Fruit fly (Drosophila melanogaster) whole organism, pupa: ENCODE data around the gene heph.

ENCODE experiments used
- CG10348 ChIP-seq: fragments of 200-800 bp; sonication (Bioruptor generic); IDR thresholded peaks from 2 replicates; pipeline ENCODE4 v1.3.6; 2022; ENCODE audit warnings: missing biosample characterization, missing genetic modification characterization
- CG12605 ChIP-seq: fragments of 200-800 bp; sonication (Bioruptor generic); IDR thresholded peaks from 2 replicates; pipeline ENCODE4 v1.3.6; 2022; ENCODE audit warnings: missing biosample characterization, missing genetic modification characterization
- CG13204 ChIP-seq: fragments of 200-800 bp; sonication (Bioruptor generic); optimal IDR thresholded peaks from 2 replicates; lab custom pipeline; 2018; ENCODE audit warnings: missing biosample characterization, mild to moderate bottlenecking, missing genetic modification characterization, moderate library complexity
- CG14655 ChIP-seq: fragments of 200-800 bp; sonication (Bioruptor generic); optimal IDR thresholded peaks from 3 replicates; lab custom pipeline; 2017; ENCODE audit warnings: mild to moderate bottlenecking, missing biosample characterization, missing genetic modification reagents, missing genetic modification characterization
- CG15710 ChIP-seq: fragments of 200-800 bp; sonication (Bioruptor generic); optimal IDR thresholded peaks from 2 replicates; lab custom pipeline; 2018; ENCODE audit warnings: missing biosample characterization, mild to moderate bottlenecking, missing genetic modification characterization, moderate library complexity
- CG17806 ChIP-seq: fragments of 200-800 bp; sonication (Bioruptor generic); optimal IDR thresholded peaks from 2 replicates; lab custom pipeline; 2018; ENCODE audit warnings: missing biosample characterization, mild to moderate bottlenecking, missing genetic modification characterization, moderate library complexity
- CG32121 ChIP-seq: fragments of 200-800 bp; sonication (Bioruptor generic); IDR thresholded peaks from 2 replicates; pipeline ENCODE4 v1.3.6; 2022; ENCODE audit warnings: missing biosample characterization, missing genetic modification characterization
- CG34367 ChIP-seq: fragments of 200-800 bp; sonication (Bioruptor generic); optimal IDR thresholded peaks from 2 replicates; lab custom pipeline; 2018; ENCODE audit warnings: missing biosample characterization, mild to moderate bottlenecking, missing genetic modification characterization
- CG4496 ChIP-seq: fragments of 200-800 bp; sonication (Bioruptor generic); IDR thresholded peaks from 3 replicates; pipeline ENCODE4 v1.3.6; 2022; ENCODE audit warnings: missing biosample characterization, missing genetic modification characterization
- CG8159 ChIP-seq: fragments of 200-800 bp; sonication (Bioruptor generic); optimal IDR thresholded peaks from 3 replicates; lab custom pipeline; 2018; ENCODE audit warnings: missing biosample characterization, mild to moderate bottlenecking, missing genetic modification characterization, moderate library complexity
- CG8301 ChIP-seq: fragments of 200-800 bp; sonication (Bioruptor generic); optimal IDR thresholded peaks from 2 replicates; lab custom pipeline; 2018; ENCODE audit warnings: missing biosample characterization, mild to moderate bottlenecking, missing genetic modification characterization
- CG9948 ChIP-seq: fragments of 200-800 bp; sonication (Bioruptor generic); optimal IDR thresholded peaks from 2 replicates; lab custom pipeline; 2018; ENCODE audit warnings: missing biosample characterization, mild to moderate bottlenecking, missing genetic modification characterization, moderate library complexity
- D1 ChIP-seq: fragments of 200-800 bp; sonication (Bioruptor generic); optimal IDR thresholded peaks from 2 replicates; lab custom pipeline; 2018; ENCODE audit warnings: missing biosample characterization, mild to moderate bottlenecking, missing genetic modification characterization, moderate library complexity
- EcR ChIP-seq: fragments of 200-800 bp; sonication (Bioruptor generic); optimal IDR thresholded peaks from 3 replicates; lab custom pipeline; 2019; ENCODE audit warnings: missing biosample characterization, missing genetic modification characterization, mild to moderate bottlenecking, moderate library complexity, missing genetic modification reagents
- Ets98B ChIP-seq: fragments of 200-800 bp; sonication (Bioruptor generic); IDR thresholded peaks from 2 replicates; pipeline ENCODE4 v1.3.6; 2022; ENCODE audit warnings: missing biosample characterization, missing genetic modification characterization
- Pif1B ChIP-seq: fragments of 200-800 bp; sonication (Bioruptor generic); optimal IDR thresholded peaks from 3 replicates; lab custom pipeline; 2016; ENCODE audit warnings: missing biosample characterization, missing genetic modification characterization
- Snoo ChIP-seq: fragments of 200-800 bp; sonication (Bioruptor generic); optimal IDR thresholded peaks from 3 replicates; lab custom pipeline; 2017; ENCODE audit warnings: missing biosample characterization, mild to moderate bottlenecking, missing genetic modification characterization, inconsistent platforms
- fd96Ca ChIP-seq: fragments of 200-800 bp; sonication (Bioruptor generic); IDR thresholded peaks from 3 replicates; pipeline ENCODE4 v1.3.6; 2022; ENCODE audit warnings: missing biosample characterization, missing genetic modification characterization
- gl ChIP-seq: fragments of 200-800 bp; sonication (Bioruptor generic); optimal IDR thresholded peaks from 2 replicates; lab custom pipeline; 2018; ENCODE audit warnings: missing biosample characterization, mild to moderate bottlenecking, missing genetic modification characterization
- rn ChIP-seq: fragments of 200-800 bp; sonication (Bioruptor generic); IDR thresholded peaks from 2 replicates; pipeline ENCODE4 v1.3.6; 2022; ENCODE audit warnings: missing biosample characterization, missing genetic modification characterization

Gene heph

DNA sequence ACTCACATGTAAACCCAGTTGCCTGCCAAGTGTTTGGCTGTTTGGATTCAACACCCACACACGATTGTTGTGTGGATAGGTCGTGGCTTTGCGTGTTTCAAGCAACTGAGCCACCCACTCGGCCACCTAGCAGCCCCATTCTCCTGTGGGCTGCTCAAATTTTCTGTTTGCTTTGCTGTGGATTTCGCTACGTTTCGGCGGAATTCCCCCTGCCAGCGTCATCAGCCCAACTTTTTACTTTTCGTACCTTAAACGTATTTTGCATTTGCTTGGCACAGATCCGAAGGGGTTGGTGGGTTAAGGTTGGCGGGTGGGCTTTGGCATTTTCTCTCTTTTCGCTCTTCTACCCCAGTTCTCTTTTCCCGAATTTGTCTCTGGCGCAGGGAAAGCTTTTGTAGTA is 192.9 kb downstream of the heph start:
- TF ChIP-seq EcR (GFP tag; lab: Kevin White, UChicago) = no peak
- no peak for TF ChIP-seq CG17806 (tag; lab: Kevin White, UChicago)
- TF ChIP-seq CG4496 (GFP tag; lab: Robert Waterston, UW) = no peak
- TF ChIP-seq CG10348 (GFP tag; lab: Robert Waterston, UW) = no peak
- no peak for TF ChIP-seq Ets98B (GFP tag; lab: Robert Waterston, UW)
- TF ChIP-seq CG32121 (GFP tag; lab: Robert Waterston, UW) = no peak
- TF ChIP-seq CG15710 (tag; lab: Kevin White, UChicago) = no peak
- TF ChIP-seq rn = no peak
- no peak for TF ChIP-seq D1 (tag; lab: Kevin White, UChicago)

DNA sequence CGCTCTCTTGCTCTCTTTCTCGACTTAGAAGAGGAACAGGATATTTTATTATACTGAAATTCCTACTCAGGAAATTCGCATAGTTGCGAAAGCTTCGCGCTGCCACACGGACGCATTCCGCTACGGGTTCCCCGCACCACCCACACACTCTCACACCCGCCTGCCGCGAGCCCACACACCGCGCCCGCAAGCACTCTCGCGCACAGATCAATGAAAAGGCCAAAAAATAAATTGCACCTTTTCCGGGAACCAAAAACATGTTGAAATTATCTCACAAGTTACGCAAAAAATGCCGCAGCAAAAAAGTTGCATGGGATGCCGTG is 202.4 kb downstream of the heph start:
- TF ChIP-seq CG14655 (GFP tag; lab: Kevin White, UChicago) = no peak
- TF ChIP-seq Snoo (tag; lab: Kevin White, UChicago) = no peak
- no peak for TF ChIP-seq CG17806 (tag; lab: Kevin White, UChicago)
- no peak for TF ChIP-seq CG4496 (GFP tag; lab: Robert Waterston, UW)
- no peak for TF ChIP-seq CG9948 (tag; lab: Kevin White, UChicago)
- no peak for TF ChIP-seq gl (tag; lab: Kevin White, UChicago)
- TF ChIP-seq D1 (tag; lab: Kevin White, UChicago) = no peak
- no peak for TF ChIP-seq CG12605
- no peak for TF ChIP-seq CG10348 (GFP tag; lab: Robert Waterston, UW)
- no peak for TF ChIP-seq rn
- no peak for TF ChIP-seq CG34367 (tag; lab: Kevin White, UChicago)
- TF ChIP-seq CG8301 = no peak
- no peak for TF ChIP-seq Pif1B (GFP tag; lab: Kevin White, UChicago)
- no peak for TF ChIP-seq fd96Ca (GFP tag; lab: Robert Waterston, UW)
- no peak for TF ChIP-seq CG8159 (tag; lab: Kevin White, UChicago)

DNA sequence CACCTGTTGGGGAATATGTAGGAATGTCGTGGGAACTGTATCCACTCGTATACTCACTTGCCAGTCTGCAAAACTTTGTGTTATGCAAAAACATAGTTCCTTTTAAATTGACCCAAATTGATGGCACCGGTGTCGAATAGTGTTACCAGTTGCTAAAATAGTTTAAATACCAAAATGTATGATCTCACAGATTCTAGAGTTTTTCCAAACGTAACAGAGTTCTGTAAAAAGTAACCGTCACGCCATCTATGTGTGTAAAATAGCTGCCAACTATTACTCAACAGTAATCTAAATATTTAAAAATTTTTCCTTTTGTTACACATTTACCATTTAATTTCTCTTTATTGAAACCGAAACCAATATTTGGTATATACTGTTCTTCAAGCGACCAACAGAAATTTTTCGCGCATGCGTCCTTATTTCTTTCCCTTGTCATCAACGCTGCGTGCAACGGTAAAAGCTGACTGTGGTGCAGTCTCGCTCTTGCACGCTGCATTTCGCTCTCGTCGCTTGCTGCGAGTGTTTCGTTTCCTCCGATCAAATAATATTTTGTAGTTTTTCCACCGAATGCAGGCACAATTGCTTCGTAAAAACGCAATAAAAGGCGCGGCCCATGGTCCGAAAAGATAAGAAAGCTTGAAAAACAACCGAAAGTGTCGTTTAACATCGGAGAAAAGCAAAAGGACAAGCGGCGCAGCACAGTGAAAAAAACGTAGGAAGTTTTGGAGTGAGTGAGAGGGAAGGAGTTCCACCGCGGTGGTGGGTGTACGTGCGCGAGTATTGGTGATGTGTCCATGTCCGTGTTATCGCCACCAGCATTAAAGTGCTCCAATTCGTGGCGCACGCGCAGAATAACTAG is 203.0 kb downstream of the heph start, which contains the start of the genes FeCH and RhoGAP100F:
FeCH (minus strand) TSS at position 180 of the 859 bp plus-strand sequence.
RhoGAP100F (plus strand) TSS at position 493 of the 859 bp plus-strand sequence.
- TF ChIP-seq fd96Ca (GFP tag; lab: Robert Waterston, UW) (no peak), D1 (tag; lab: Kevin White, UChicago) (no peak), rn (no peak), CG8301 (no peak), CG17806 (tag; lab: Kevin White, UChicago) (no peak), CG10348 (GFP tag; lab: Robert Waterston, UW) (no peak), CG9948 (tag; lab: Kevin White, UChicago) (no peak), Ets98B (GFP tag; lab: Robert Waterston, UW) (no peak), CG13204 (GFP tag; lab: Kevin White, UChicago) (no peak), EcR (GFP tag; lab: Kevin White, UChicago) (no peak), CG4496 (GFP tag; lab: Robert Waterston, UW) (no peak), Snoo (tag; lab: Kevin White, UChicago) (no peak), CG14655 (GFP tag; lab: Kevin White, UChicago) (no peak), Pif1B (GFP tag; lab: Kevin White, UChicago) (no peak)
- TF ChIP-seq, all 21 proteins: peak for 0

DNA sequence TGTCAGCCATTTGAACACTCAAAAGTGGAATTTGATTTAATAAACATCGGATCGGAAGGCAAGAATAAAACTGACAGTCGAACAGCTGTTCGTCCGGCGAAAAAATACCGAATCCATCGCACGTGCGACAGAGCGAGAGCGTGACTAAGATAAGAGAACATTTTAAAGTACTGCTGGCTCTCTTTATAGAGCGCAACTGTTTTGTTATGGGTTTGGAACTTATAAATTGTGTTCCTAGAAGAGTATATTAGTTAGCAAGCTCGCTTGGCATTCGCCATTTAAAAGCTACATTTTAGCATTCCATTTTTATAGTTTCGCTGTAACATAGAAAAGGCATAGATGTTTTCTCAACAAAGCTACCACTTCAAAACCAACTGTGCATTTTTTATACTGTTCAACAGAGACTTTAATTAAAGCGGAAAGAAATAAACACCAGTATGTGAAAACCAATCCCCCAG is 205.2 kb downstream of the heph start, which contains the start of gene Rift:
Rift (minus strand) TSS at position 114 of the 458 bp plus-strand sequence.
- TF ChIP-seq rn = no peak
- TF ChIP-seq gl (tag; lab: Kevin White, UChicago) = peak; percentile 7
- peak; percentile 36 for TF ChIP-seq CG17806 (tag; lab: Kevin White, UChicago)
- no peak for TF ChIP-seq Pif1B (GFP tag; lab: Kevin White, UChicago)
- peak; percentile 72 for TF ChIP-seq CG4496 (GFP tag; lab: Robert Waterston, UW)
- no peak for TF ChIP-seq CG14655 (GFP tag; lab: Kevin White, UChicago)
- peak; percentile 14 for TF ChIP-seq Snoo (tag; lab: Kevin White, UChicago)
- peak; percentile 64 for TF ChIP-seq Ets98B (GFP tag; lab: Robert Waterston, UW)
- no peak for TF ChIP-seq CG9948 (tag; lab: Kevin White, UChicago)
- peak; percentile 45 for TF ChIP-seq CG15710 (tag; lab: Kevin White, UChicago)
- TF ChIP-seq CG32121 (GFP tag; lab: Robert Waterston, UW) = no peak
- TF ChIP-seq CG8159 (tag; lab: Kevin White, UChicago) = peak; percentile 28
- TF ChIP-seq CG10348 (GFP tag; lab: Robert Waterston, UW) = no peak
- no peak for TF ChIP-seq CG13204 (GFP tag; lab: Kevin White, UChicago)
- TF ChIP-seq CG12605 = peak; percentile 46

DNA sequence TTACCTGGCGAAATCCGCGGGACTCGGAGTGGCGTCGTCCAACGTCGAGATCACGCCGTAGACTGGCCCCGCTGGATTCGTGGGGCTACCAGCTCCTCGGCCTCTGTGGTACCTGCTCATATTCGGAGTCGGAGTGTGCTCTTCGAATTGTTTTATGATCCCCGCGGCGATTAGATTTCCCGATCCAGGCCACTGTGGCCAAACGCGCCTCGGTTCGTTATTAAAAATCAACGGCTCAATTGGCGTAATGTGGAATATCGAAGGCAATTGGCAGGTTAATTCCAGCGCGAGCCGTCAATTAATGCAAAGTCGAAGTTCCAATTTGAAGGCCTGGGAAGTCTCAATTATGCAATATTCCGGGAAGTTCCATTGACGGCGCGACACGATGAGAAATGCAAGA is 205.7 kb downstream of the heph start:
- TF ChIP-seq CG8301 (no peak), CG34367 (tag; lab: Kevin White, UChicago) (no peak), CG12605 (no peak), D1 (tag; lab: Kevin White, UChicago) (no peak), CG15710 (tag; lab: Kevin White, UChicago) (no peak), EcR (GFP tag; lab: Kevin White, UChicago) (no peak), fd96Ca (GFP tag; lab: Robert Waterston, UW) (no peak), CG4496 (GFP tag; lab: Robert Waterston, UW) (no peak)

DNA sequence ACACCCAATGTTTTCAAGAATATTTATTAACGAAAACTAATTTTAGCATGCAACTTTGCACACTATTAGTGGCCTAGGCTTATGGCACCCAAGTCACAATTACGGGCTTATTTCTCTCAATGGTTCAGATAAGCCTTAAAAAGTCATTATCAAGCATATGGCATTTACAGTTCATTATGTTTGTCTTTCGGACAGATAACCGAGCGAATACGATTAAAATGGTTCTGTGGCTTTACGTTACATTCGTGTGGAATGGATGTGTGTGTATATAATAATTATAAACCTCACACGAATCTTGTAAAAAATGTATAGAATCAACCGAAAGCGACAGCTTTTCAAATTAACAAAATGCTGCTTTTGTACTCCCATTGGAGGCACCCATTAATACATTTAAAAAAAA is 206.7 kb downstream of the heph start:
- TF ChIP-seq CG15710 (tag; lab: Kevin White, UChicago) (no peak), CG34367 (tag; lab: Kevin White, UChicago) (no peak), Snoo (tag; lab: Kevin White, UChicago) (no peak), CG14655 (GFP tag; lab: Kevin White, UChicago) (no peak), CG9948 (tag; lab: Kevin White, UChicago) (no peak), CG13204 (GFP tag; lab: Kevin White, UChicago) (no peak), gl (tag; lab: Kevin White, UChicago) (no peak), CG17806 (tag; lab: Kevin White, UChicago) (no peak), D1 (tag; lab: Kevin White, UChicago) (no peak), CG10348 (GFP tag; lab: Robert Waterston, UW) (no peak), fd96Ca (GFP tag; lab: Robert Waterston, UW) (no peak), rn (no peak), CG8159 (tag; lab: Kevin White, UChicago) (no peak)
